Worm (Caenorhabditis elegans): ENCODE data around the gene srh-98.

Gene srh-98

ce11 chrV:16235647-16236046 lies at the start of gene srh-98:
Gene srh-98 (minus strand): TSS chrV:16235747.
- TF ChIP-seq him-1 (tag; optimal IDR thresholded peaks at IDR 0.05) (no peak), W03F9.2 (tag; optimal IDR thresholded peaks at IDR 0.05) (no peak), dao-5 (tag; optimal IDR thresholded peaks at IDR 0.05) (no peak)

ce11 chrV:16282147-16282546 lies 46.6 kb upstream of the srh-98 start, which contains the start of gene F28G4.2:
Gene F28G4.2 (minus strand): TSS chrV:16282321.
- no peak for TF ChIP-seq dao-5 (tag; optimal IDR thresholded peaks at IDR 0.05)

ce11 chrV:16277918-16278317 lies 42.4 kb upstream of the srh-98 start, which contains the start of gene cyp-37B1:
Gene cyp-37B1 (plus strand): TSS chrV:16278116.
- TF ChIP-seq him-1 (tag; optimal IDR thresholded peaks at IDR 0.05) (no peak), W03F9.2 (tag; optimal IDR thresholded peaks at IDR 0.05) (no peak), dao-5 (tag; optimal IDR thresholded peaks at IDR 0.05) (no peak)

- no peak for TF ChIP-seq W03F9.2 (tag; optimal IDR thresholded peaks at IDR 0.05)
- no peak for TF ChIP-seq him-1 (tag; optimal IDR thresholded peaks at IDR 0.05)
- no peak for TF ChIP-seq dao-5 (tag; optimal IDR thresholded peaks at IDR 0.05)
Measured at ce11 chrV:16275347-16275746, 39.8 kb upstream of the srh-98 start, which contains the start of gene pacl-1. Gene pacl-1 (minus strand): TSS chrV:16275447.

ce11 chrV:16271121-16271520 lies 35.6 kb upstream of the srh-98 start, which contains the start of gene T13F3.6:
Gene T13F3.6 (minus strand): TSS chrV:16271221.
- TF ChIP-seq dao-5 (tag; optimal IDR thresholded peaks at IDR 0.05) (no peak), W03F9.2 (tag; optimal IDR thresholded peaks at IDR 0.05) (no peak), him-1 (tag; optimal IDR thresholded peaks at IDR 0.05) (no peak)

- TF ChIP-seq him-1 (tag; optimal IDR thresholded peaks at IDR 0.05) (no peak), dao-5 (tag; optimal IDR thresholded peaks at IDR 0.05) (no peak), W03F9.2 (tag; optimal IDR thresholded peaks at IDR 0.05) (no peak)
Measured at ce11 chrV:16269556-16269955, 34.0 kb upstream of the srh-98 start, which contains the start of the genes fbxa-2 and T13F3.8. Gene fbxa-2 (minus strand): TSS chrV:16269656. Gene T13F3.8 (plus strand): TSS chrV:16269800.

ce11 chrV:16266514-16266913 lies 31.0 kb upstream of the srh-98 start, which contains the start of gene T13F3.4:
Gene T13F3.4 (minus strand): TSS chrV:16266614.
- TF ChIP-seq W03F9.2 (tag; optimal IDR thresholded peaks at IDR 0.05), result no peak
- no peak for TF ChIP-seq dao-5 (tag; optimal IDR thresholded peaks at IDR 0.05)
- no peak for TF ChIP-seq him-1 (tag; optimal IDR thresholded peaks at IDR 0.05)

ce11 chrV:16259684-16260083 lies 24.1 kb upstream of the srh-98 start, which contains the start of gene nhr-127:
Gene nhr-127 (plus strand): TSS chrV:16259984.
- TF ChIP-seq W03F9.2 (tag; optimal IDR thresholded peaks at IDR 0.05) (no peak), dao-5 (tag; optimal IDR thresholded peaks at IDR 0.05) (no peak), him-1 (tag; optimal IDR thresholded peaks at IDR 0.05) (no peak)

ce11 chrV:16258142-16258541 lies 22.6 kb upstream of the srh-98 start, which contains the start of gene nhr-218:
Gene nhr-218 (plus strand): TSS chrV:16258442.
- TF ChIP-seq him-1 (tag; optimal IDR thresholded peaks at IDR 0.05) (no peak), W03F9.2 (tag; optimal IDR thresholded peaks at IDR 0.05) (no peak)

- TF ChIP-seq dao-5 (tag; optimal IDR thresholded peaks at IDR 0.05), result no peak
- no peak for TF ChIP-seq W03F9.2 (tag; optimal IDR thresholded peaks at IDR 0.05)
Measured at ce11 chrV:16256395-16256794, 20.8 kb upstream of the srh-98 start, which contains the start of gene bgnt-1.3. Gene bgnt-1.3 (minus strand): TSS chrV:16256495.

- TF ChIP-seq W03F9.2 (tag; optimal IDR thresholded peaks at IDR 0.05), result no peak
- no peak for TF ChIP-seq him-1 (tag; optimal IDR thresholded peaks at IDR 0.05)
- TF ChIP-seq dao-5 (tag; optimal IDR thresholded peaks at IDR 0.05), result no peak
Measured at ce11 chrV:16253687-16254086, 18.1 kb upstream of the srh-98 start, which contains the start of gene gcy-20. Gene gcy-20 (minus strand): TSS chrV:16253787.

ce11 chrV:16249105-16249504 lies 13.6 kb upstream of the srh-98 start:
- TF ChIP-seq him-1 (tag; optimal IDR thresholded peaks at IDR 0.05), result no peak
- no peak for TF ChIP-seq W03F9.2 (tag; optimal IDR thresholded peaks at IDR 0.05)
- no peak for TF ChIP-seq dao-5 (tag; optimal IDR thresholded peaks at IDR 0.05)

- no peak for TF ChIP-seq him-1 (tag; optimal IDR thresholded peaks at IDR 0.05)
- TF ChIP-seq dao-5 (tag; optimal IDR thresholded peaks at IDR 0.05), result no peak
- no peak for TF ChIP-seq W03F9.2 (tag; optimal IDR thresholded peaks at IDR 0.05)
Measured at ce11 chrV:16246579-16246978, 11.0 kb upstream of the srh-98 start, which contains the start of gene srh-95. Gene srh-95 (plus strand): TSS chrV:16246879.

- TF ChIP-seq W03F9.2 (tag; optimal IDR thresholded peaks at IDR 0.05) (no peak), dao-5 (tag; optimal IDR thresholded peaks at IDR 0.05) (no peak), him-1 (tag; optimal IDR thresholded peaks at IDR 0.05) (no peak)
Measured at ce11 chrV:16244078-16244477, 8.5 kb upstream of the srh-98 start, which contains the start of gene srh-104. Gene srh-104 (minus strand): TSS chrV:16244178.

ce11 chrV:16237223-16237622 lies 1.7 kb upstream of the srh-98 start, which contains the start of gene F21H7.5:
Gene F21H7.5 (plus strand): TSS chrV:16237523.
- TF ChIP-seq him-1 (tag; optimal IDR thresholded peaks at IDR 0.05) (no peak), dao-5 (tag; optimal IDR thresholded peaks at IDR 0.05) (no peak)
